Fruit fly (Drosophila melanogaster): ENCODE results near the gene ttk.

Gene ttk

dm6 chr3R:31738060-31738619 is 24.5 kb downstream of the ttk start, which contains the start of gene eEF1alpha2:
TSS of gene eEF1alpha2 (plus strand) at chr3R:31738468.
- no peak for TF ChIP-seq CG8478 (optimal IDR thresholded peaks at IDR 0.05)
- no peak for TF ChIP-seq CTCF (optimal IDR thresholded peaks at IDR 0.05)

- TF ChIP-seq CG8478 (optimal IDR thresholded peaks at IDR 0.05) (no peak), CTCF (optimal IDR thresholded peaks at IDR 0.05) (no peak)
Measured at dm6 chr3R:31739067-31739786, 25.6 kb downstream of the ttk start.

- no peak for TF ChIP-seq CG8478 (optimal IDR thresholded peaks at IDR 0.05)
Measured at dm6 chr3R:31741278-31741677, 27.6 kb downstream of the ttk start.

dm6 chr3R:31743279-31743678 is 29.6 kb downstream of the ttk start, which contains the start of gene Tbca:
TSS of gene Tbca (plus strand) at chr3R:31743490.
- TF ChIP-seq CG8478 (optimal IDR thresholded peaks at IDR 0.05) (no peak), CTCF (optimal IDR thresholded peaks at IDR 0.05) (peak in 1 of 2 experiments; percentile 2)

dm6 chr3R:31744044-31744652 is 30.5 kb downstream of the ttk start, which contains the start of gene CG1896:
TSS of gene CG1896 (plus strand) at chr3R:31744282.
- TF ChIP-seq CG8478 (optimal IDR thresholded peaks at IDR 0.05) (no peak), CTCF (optimal IDR thresholded peaks at IDR 0.05) (no peak)

dm6 chr3R:31745629-31746081 is 32.0 kb downstream of the ttk start, which contains the start of gene awd:
TSS of gene awd (minus strand) at chr3R:31746077.
- TF ChIP-seq CTCF (optimal IDR thresholded peaks at IDR 0.05) (peak in 1 of 2 experiments; percentile 24), CG8478 (optimal IDR thresholded peaks at IDR 0.05) (no peak)

dm6 chr3R:31747429-31748048 is 33.9 kb downstream of the ttk start, which contains the start of the genes nero and CG1910:
TSS of gene nero (minus strand) at chr3R:31747558.
TSS of gene CG1910 (plus strand) at chr3R:31747643.
- TF ChIP-seq CG8478 (optimal IDR thresholded peaks at IDR 0.05) (no peak), CTCF (optimal IDR thresholded peaks at IDR 0.05) (peak; percentile 18 to 40)

- TF ChIP-seq CG8478 (optimal IDR thresholded peaks at IDR 0.05) (no peak), CTCF (optimal IDR thresholded peaks at IDR 0.05) (no peak)
Measured at dm6 chr3R:31748093-31748996, 34.7 kb downstream of the ttk start.

- TF ChIP-seq CTCF (optimal IDR thresholded peaks at IDR 0.05) = no peak
- TF ChIP-seq CG8478 (optimal IDR thresholded peaks at IDR 0.05) = no peak
Measured at dm6 chr3R:31754605-31755004, 40.9 kb downstream of the ttk start, which contains the start of gene salt. TSS of gene salt (minus strand) at chr3R:31754705.

dm6 chr3R:31758587-31759167 is 45.0 kb downstream of the ttk start, which contains the start of gene CG2187:
TSS of gene CG2187 (minus strand) at chr3R:31758637.
- TF ChIP-seq CTCF (optimal IDR thresholded peaks at IDR 0.05) = no peak
- TF ChIP-seq CG8478 (optimal IDR thresholded peaks at IDR 0.05) = no peak

- no peak for TF ChIP-seq CG8478 (optimal IDR thresholded peaks at IDR 0.05)
- TF ChIP-seq CTCF (optimal IDR thresholded peaks at IDR 0.05) = no peak
Measured at dm6 chr3R:31761529-31762009, 47.9 kb downstream of the ttk start, which contains the start of gene Smvt. TSS of gene Smvt (minus strand) at chr3R:31761579.

- TF ChIP-seq CG8478 (optimal IDR thresholded peaks at IDR 0.05) (no peak), CTCF (optimal IDR thresholded peaks at IDR 0.05) (no peak)
Measured at dm6 chr3R:31762672-31763071, 49.0 kb downstream of the ttk start.

- TF ChIP-seq CTCF (optimal IDR thresholded peaks at IDR 0.05) = no peak
- no peak for TF ChIP-seq CG8478 (optimal IDR thresholded peaks at IDR 0.05)
Measured at dm6 chr3R:31764672-31765071, 51.0 kb downstream of the ttk start, which contains the start of gene CG2150. TSS of gene CG2150 (minus strand) at chr3R:31764772.

All from S2 (cell line).